Worm (Caenorhabditis elegans) whole organism, early embryonic: ENCODE results near the gene C15H11.13.

Experiments used
- F13C5.2 ChIP-seq: sonication (generic microtip); optimal IDR thresholded peaks from 2 replicates; lab custom pipeline; 2017; ENCODE audit warnings: mild to moderate bottlenecking, missing genetic modification characterization, inconsistent platforms, missing compliant biosample characterization
- ama-1 ChIP-seq: fragments of 150-350 bp; optimal IDR thresholded peaks from 2 replicates; lab custom pipeline; 2014
- ceh-13 ChIP-seq: fragments of 200-800 bp; sonication (Bioruptor generic); optimal IDR thresholded peaks from 2 replicates; lab custom pipeline; 2018; ENCODE audit warnings: mild to moderate bottlenecking, missing genetic modification characterization, missing compliant biosample characterization
- ets-7 ChIP-seq: sonication (generic microtip); optimal IDR thresholded peaks from 2 replicates; lab custom pipeline; 2016; ENCODE audit warnings: missing genotype, missing genetic modification characterization, missing compliant biosample characterization
- flt-1 ChIP-seq: fragments of 200-800 bp; sonication (Bioruptor generic); IDR thresholded peaks from 2 replicates; pipeline ENCODE4 v1.3.6; 2022; ENCODE audit warnings: missing genetic modification characterization, missing compliant biosample characterization
- hnd-1 ChIP-seq: sonication (generic microtip); optimal IDR thresholded peaks from 2 replicates; lab custom pipeline; 2016; ENCODE audit warnings: missing genetic modification characterization, missing compliant biosample characterization
- pes-1 ChIP-seq: fragments of 200-800 bp; sonication (Bioruptor generic); IDR thresholded peaks from 2 replicates; pipeline ENCODE4 v1.3.6; 2022; ENCODE audit warnings: missing genetic modification reagents, missing genetic modification characterization, missing compliant biosample characterization
- tbx-37 ChIP-seq: fragments of 200-800 bp; sonication (Bioruptor generic); conservative IDR thresholded peaks from 2 replicates; pipeline ENCODE4 v1.3.6; 2022; ENCODE audit warnings: missing genetic modification reagents, missing genetic modification characterization, missing compliant biosample characterization

DNA sequence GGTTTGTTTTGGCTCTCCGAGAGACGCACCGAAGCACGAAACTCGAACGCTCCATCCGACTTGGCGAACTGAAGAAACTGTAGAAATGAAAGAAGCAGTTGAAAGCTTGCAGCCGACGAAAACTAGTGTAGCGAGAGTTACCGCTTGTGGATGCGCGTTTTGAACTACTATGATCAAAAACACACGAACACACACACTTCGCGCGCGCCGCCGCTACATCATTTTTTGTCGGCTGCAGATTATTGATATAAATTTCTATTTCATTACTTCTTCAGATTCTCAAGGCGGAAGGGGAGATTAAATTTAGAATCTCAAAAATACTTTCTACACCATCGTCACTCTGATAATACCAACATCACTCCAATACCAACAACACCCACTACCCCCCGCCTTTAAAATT is 32.9 kb upstream of the C15H11.13 start:
- TF ChIP-seq F13C5.2 (tag; lab: Kevin White, UChicago) (no peak), ets-7 (no peak), ama-1 (lab: Kevin White, UChicago) (no peak), hnd-1 (no peak), flt-1 (GFP tag; lab: Robert Waterston, UW) (no peak), ceh-13 (GFP tag; lab: Kevin White, UChicago) (no peak), tbx-37 (GFP tag; lab: Robert Waterston, UW) (no peak), pes-1 (GFP tag; lab: Robert Waterston, UW) (no peak)
